Worm (Caenorhabditis elegans) whole organism, L4/young adult: ENCODE measurements around the gene dars-2.
A peak's percentile ranks its signal among the peaks of the same experiment; 100 is the strongest.

Source experiments
- dao-5 ChIP-seq: sonication (generic microtip); optimal IDR thresholded peaks from 2 replicates; lab custom pipeline; 2016; ENCODE audit warnings: missing genotype, missing genetic modification characterization, moderate library complexity, missing compliant biosample characterization
- him-1 ChIP-seq: sonication (generic microtip); optimal IDR thresholded peaks from 2 replicates; lab custom pipeline; 2016; ENCODE audit warnings: missing genotype, missing genetic modification reagents, missing genetic modification characterization, missing compliant biosample characterization

ce11 chrV:12038783-12039182 is 9.8 kb upstream of the dars-2 start:
- TF ChIP-seq him-1 (tag; lab: Kevin White, UChicago) (peak; percentile 60), dao-5 (no peak)
